Worm (Caenorhabditis elegans) whole organism, L3 larva: ENCODE measurements around the gene F07A11.5.

Experiments
- aly-2 ChIP-seq: fragments of 150-350 bp; optimal IDR thresholded peaks from 2 replicates; lab custom pipeline; 2014; ENCODE audit warnings: missing biosample characterization, missing genetic modification characterization
- ama-1 ChIP-seq: fragments of 150-350 bp; optimal IDR thresholded peaks from 2 replicates; lab custom pipeline; 2018
- egl-27 ChIP-seq: sonication (generic microtip); optimal IDR thresholded peaks from 4 replicates; lab custom pipeline; 2017; ENCODE audit warnings: missing biosample characterization, missing genetic modification reagents, missing genetic modification characterization
- elt-3 ChIP-seq, 3 experiments: fragments of 150-350 bp in 1 of 3; sonication (generic microtip) in 2 of 3; optimal IDR thresholded peaks; 2 replicates in 2 of 3; 4 replicates in 1 of 3; lab custom pipeline; 2014 to 2017; ENCODE audit warnings: missing biosample characterization in 3 of 3, missing genetic modification characterization in 3 of 3
- jun-1 ChIP-seq: fragments of 150-350 bp; optimal IDR thresholded peaks from 2 replicates; lab custom pipeline; 2014; ENCODE audit warnings: missing biosample characterization, missing genetic modification reagents, missing genetic modification characterization
- lin-39 ChIP-seq: fragments of 150-350 bp; optimal IDR thresholded peaks from 2 replicates; lab custom pipeline; 2018; ENCODE audit warnings: missing biosample characterization, missing genetic modification reagents, missing genetic modification characterization
- nhr-11 ChIP-seq: fragments of 150-350 bp; optimal IDR thresholded peaks from 2 replicates; lab custom pipeline; 2014; ENCODE audit warnings: missing biosample characterization, missing genetic modification characterization
- nhr-77 ChIP-seq: fragments of 150-350 bp; optimal IDR thresholded peaks from 2 replicates; lab custom pipeline; 2014; ENCODE audit warnings: missing biosample characterization, missing genetic modification characterization
- pha-4 ChIP-seq: fragments of 150-350 bp; optimal IDR thresholded peaks from 2 replicates; lab custom pipeline; 2014; ENCODE audit warnings: missing biosample characterization, missing genetic modification reagents, missing genetic modification characterization
- pqm-1 ChIP-seq: fragments of 150-350 bp; optimal IDR thresholded peaks from 2 replicates; lab custom pipeline; 2017; ENCODE audit warnings: missing biosample characterization, missing genetic modification characterization, inconsistent platforms
- snpc-4 ChIP-seq: fragments of 150-350 bp; optimal IDR thresholded peaks from 2 replicates; lab custom pipeline; 2014; ENCODE audit warnings: missing biosample characterization, missing genetic modification characterization
- ztf-11 ChIP-seq: fragments of 150-350 bp; optimal IDR thresholded peaks from 2 replicates; lab custom pipeline; 2014; ENCODE audit warnings: missing biosample characterization, missing genetic modification characterization

DNA sequence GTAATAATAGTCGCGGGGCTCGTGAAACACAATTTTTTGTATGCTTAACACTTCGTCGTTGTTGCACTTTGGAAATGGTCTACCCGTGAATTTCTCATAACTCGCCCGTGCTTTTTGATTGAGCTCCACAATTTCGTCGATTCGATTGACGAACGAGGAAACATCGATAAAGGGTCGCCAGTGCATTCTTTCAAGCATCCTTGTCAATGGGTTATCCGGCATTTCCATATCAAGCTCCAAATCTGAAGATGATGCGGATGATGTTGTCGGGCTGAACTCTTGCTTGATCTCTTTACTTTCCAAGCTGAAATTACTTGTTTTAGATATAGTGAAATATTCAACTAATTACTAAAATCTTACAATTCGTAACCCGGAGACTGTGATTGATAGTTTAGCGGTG, 15.8 kb downstream of the F07A11.5 start:
- TF ChIP-seq pha-4 (no peak), elt-3 (tag; optimal IDR thresholded peaks at IDR 0.05; lab: Kevin White, UChicago) (no peak), nhr-11 (no peak), jun-1 (tag; lab: Kevin White, UChicago) (no peak), lin-39 (tag; lab: Kevin White, UChicago) (no peak), nhr-77 (tag; lab: Kevin White, UChicago) (no peak), ama-1 (no peak), aly-2 (tag; lab: Kevin White, UChicago) (no peak), snpc-4 (tag; lab: Kevin White, UChicago) (no peak), pqm-1 (tag; lab: Kevin White, UChicago) (no peak), ztf-11 (tag; lab: Kevin White, UChicago) (no peak), egl-27 (tag; lab: Kevin White, UChicago) (no peak)
